Worm (Caenorhabditis elegans): ENCODE results near the gene marc-1.

DNA sequence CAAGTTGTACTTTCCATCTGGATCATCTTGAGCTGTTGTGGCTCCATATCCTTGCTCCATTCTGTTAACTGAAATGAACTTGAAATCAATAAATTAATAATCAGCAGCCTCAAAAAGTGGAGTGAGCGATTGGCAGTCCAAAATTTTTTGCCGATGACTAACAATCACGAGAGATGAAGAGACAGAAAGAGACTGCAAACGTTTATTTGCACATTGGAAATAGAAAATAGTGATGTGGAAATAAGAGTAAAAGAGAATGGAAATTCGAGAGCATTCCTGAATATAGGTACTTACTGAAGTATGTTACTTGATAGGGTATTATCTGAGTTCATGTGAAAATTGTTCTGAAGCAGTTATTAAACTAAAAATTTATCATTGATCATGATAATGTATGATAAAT, 29.8 kb upstream of the marc-1 start, which contains the start of gene tag-120:
- no peak for TF ChIP-seq pha-4 (GFP tag; IDR thresholded peaks at IDR 0.05)
- TF ChIP-seq pha-4 (tag; optimal IDR thresholded peaks at IDR 0.05): no peak
- no peak for TF ChIP-seq snpc-4 (tag; optimal IDR thresholded peaks at IDR 0.05)
- no peak for TF ChIP-seq R02D3.7 (tag; optimal IDR thresholded peaks at IDR 0.05)
- no peak for TF ChIP-seq nhr-11 (tag; optimal IDR thresholded peaks at IDR 0.05)

Data from whole organism, L4 larva.